Worm (Caenorhabditis elegans) whole organism, early embryonic: Measurements from ENCODE around the gene lys-10.

Source experiments
- F13C5.2 ChIP-seq: sonication (generic microtip); optimal IDR thresholded peaks from 2 replicates; lab custom pipeline; 2017; ENCODE audit warnings: mild to moderate bottlenecking, missing genetic modification characterization, inconsistent platforms, missing compliant biosample characterization
- aly-1 ChIP-seq: sonication (generic microtip); optimal IDR thresholded peaks from 2 replicates; lab custom pipeline; 2016; ENCODE audit warnings: missing genetic modification characterization, missing compliant biosample characterization
- ama-1 ChIP-seq: fragments of 150-350 bp; optimal IDR thresholded peaks from 2 replicates; lab custom pipeline; 2014
- ceh-13 ChIP-seq: fragments of 200-800 bp; sonication (Bioruptor generic); optimal IDR thresholded peaks from 2 replicates; lab custom pipeline; 2018; ENCODE audit warnings: mild to moderate bottlenecking, missing genetic modification characterization, missing compliant biosample characterization
- ceh-36 ChIP-seq: sonication (generic microtip); optimal IDR thresholded peaks from 2 replicates; lab custom pipeline; 2016; ENCODE audit warnings: missing genetic modification characterization, inconsistent platforms, missing compliant biosample characterization
- flt-1 ChIP-seq: fragments of 200-800 bp; sonication (Bioruptor generic); IDR thresholded peaks from 2 replicates; pipeline ENCODE4 v1.3.6; 2022; ENCODE audit warnings: missing genetic modification characterization, missing compliant biosample characterization
- pes-1 ChIP-seq: fragments of 200-800 bp; sonication (Bioruptor generic); IDR thresholded peaks from 2 replicates; pipeline ENCODE4 v1.3.6; 2022; ENCODE audit warnings: missing genetic modification reagents, missing genetic modification characterization, missing compliant biosample characterization
- tra-4 ChIP-seq: sonication (generic microtip); optimal IDR thresholded peaks from 2 replicates; lab custom pipeline; 2017; ENCODE audit warnings: missing genetic modification characterization, missing compliant biosample characterization

ce11 chrIV:8347051-8347450 is 14.4 kb downstream of the lys-10 start, which contains the start of the genes F17E9.18 and F17E9.15:
- TF ChIP-seq ama-1 (lab: Kevin White, UChicago) (no peak), aly-1 (tag; lab: Kevin White, UChicago) (no peak), flt-1 (no peak), F13C5.2 (tag; lab: Kevin White, UChicago) (no peak), pes-1 (GFP tag; lab: Robert Waterston, UW) (no peak), tra-4 (tag; lab: Kevin White, UChicago) (no peak), ceh-13 (no peak), ceh-36 (no peak)
